Worm (Caenorhabditis elegans): ENCODE measurements around the gene svh-1.

The svh-1 gene

ce11 chrIV:8260848-8261638 lies 54.6 kb downstream of the svh-1 start, which contains the start of gene vit-6 (continued):
- TF ChIP-seq nhr-179 (tag; optimal IDR thresholded peaks at IDR 0.05) = no peak
- TF ChIP-seq let-607 (tag; optimal IDR thresholded peaks at IDR 0.05) = peak; percentile 73 to 78
- TF ChIP-seq dox-1 (GFP tag; IDR thresholded peaks at IDR 0.05) = no peak
- TF ChIP-seq fkh-3 (tag; optimal IDR thresholded peaks at IDR 0.05) = peak; percentile 24
- TF ChIP-seq attf-5 (GFP tag; optimal IDR thresholded peaks at IDR 0.05) = no peak
- TF ChIP-seq madf-8 (GFP tag; conservative IDR thresholded peaks at IDR 0.05) = no peak
- TF ChIP-seq aptf-3 (GFP tag; IDR thresholded peaks at IDR 0.05) = no peak
- TF ChIP-seq zfh-2 (GFP tag; conservative IDR thresholded peaks at IDR 0.05) = no peak; the same call in 1 of the 2 replicates
- TF ChIP-seq madf-3 (GFP tag; IDR thresholded peaks at IDR 0.05) = no peak
- TF ChIP-seq rpc-1 (optimal IDR thresholded peaks at IDR 0.05) = no peak
- no peak for TF ChIP-seq rpc-1 (tag; optimal IDR thresholded peaks at IDR 0.05)
- no peak for TF ChIP-seq Y79H2A.3 (GFP tag; conservative IDR thresholded peaks at IDR 0.05)
- TF ChIP-seq Y53F4B.3 (GFP tag; IDR thresholded peaks at IDR 0.05) = no peak
- TF ChIP-seq ztf-3 (GFP tag; optimal IDR thresholded peaks at IDR 0.05) = no peak

ce11 chrIV:8262671-8263070 lies 56.3 kb downstream of the svh-1 start:
- no peak for TF ChIP-seq sea-2 (GFP tag; IDR thresholded peaks at IDR 0.05)
- no peak for TF ChIP-seq madf-6 (GFP tag; IDR thresholded peaks at IDR 0.05)
- TF ChIP-seq snpc-4 (GFP tag; optimal IDR thresholded peaks at IDR 0.05) = no peak
- TF ChIP-seq snpc-4 (tag; optimal IDR thresholded peaks at IDR 0.05) = no peak
- no peak for TF ChIP-seq Y56A3A.18 (GFP tag; IDR thresholded peaks at IDR 0.05)
- 0 out of 2 replicates have a peak, but pooled peaks have one; percentile 2 for TF ChIP-seq B0336.3 (GFP tag; IDR thresholded peaks at IDR 0.05)
- TF ChIP-seq madf-3 (GFP tag; IDR thresholded peaks at IDR 0.05) = peak; percentile 60; the same call in 1 of the 2 replicates
- TF ChIP-seq C17E4.6 (GFP tag; IDR thresholded peaks at IDR 0.05) = no peak
- peak; percentile 67 for TF ChIP-seq atf-7 (tag; optimal IDR thresholded peaks at IDR 0.05)
- TF ChIP-seq snpc-3.4 (tag; optimal IDR thresholded peaks at IDR 0.05) = no peak
- TF ChIP-seq repo-1 (tag; optimal IDR thresholded peaks at IDR 0.05) = peak; percentile 65
- no peak for TF ChIP-seq F23B12.7 (tag; optimal IDR thresholded peaks at IDR 0.05; ENCODE audit: insufficient read depth)
- TF ChIP-seq Y53G8AR.9 (GFP tag; conservative IDR thresholded peaks at IDR 0.05) = 0 out of 2 replicates have a peak, but pooled peaks have one; percentile 7
- TF ChIP-seq tlf-1 (GFP tag; optimal IDR thresholded peaks at IDR 0.05) = no peak
- TF ChIP-seq cebp-1 (GFP tag; IDR thresholded peaks at IDR 0.05) = no peak
- TF ChIP-seq cebp-1 (tag; optimal IDR thresholded peaks at IDR 0.05) = no peak
- TF ChIP-seq F33H1.4 (GFP tag; IDR thresholded peaks at IDR 0.05) = no peak
- TF ChIP-seq dox-1 (GFP tag; IDR thresholded peaks at IDR 0.05) = no peak
- no peak for TF ChIP-seq zim-3 (tag; optimal IDR thresholded peaks at IDR 0.05)
- TF ChIP-seq F22D6.2 (tag; optimal IDR thresholded peaks at IDR 0.05) = peak; percentile 26
- TF ChIP-seq nhr-90 (tag; optimal IDR thresholded peaks at IDR 0.05) = peak; percentile 52
- 0 out of 2 replicates have a peak, but pooled peaks have one; percentile 12 for TF ChIP-seq rcor-1 (GFP tag; IDR thresholded peaks at IDR 0.05)
- no peak for TF ChIP-seq attf-3 (GFP tag; conservative IDR thresholded peaks at IDR 0.05)
- TF ChIP-seq F37B4.10 (GFP tag; IDR thresholded peaks at IDR 0.05) = 0 out of 2 replicates have a peak, but pooled peaks have one; percentile 4
